Fruit fly (Drosophila melanogaster) whole organism, embryonic: Measurements from ENCODE around the gene CG15422.
A peak's percentile ranks its signal among the peaks of the same experiment; 100 is the strongest.

Experiments
- Atf3 ChIP-seq: fragments of 200-800 bp; sonication (Bioruptor generic); optimal IDR thresholded peaks from 3 replicates; lab custom pipeline; 2016; ENCODE audit warnings: missing biosample characterization, missing genetic modification characterization
- B-H1 ChIP-seq: fragments of 200-800 bp; sonication (Bioruptor generic); IDR thresholded peaks from 3 replicates; pipeline ENCODE4 v1.3.6; 2022; ENCODE audit warnings: missing biosample characterization, missing genetic modification characterization
- C15 ChIP-seq: fragments of 200-800 bp; sonication (Bioruptor generic); IDR thresholded peaks from 3 replicates; pipeline ENCODE4 v1.3.6; 2022; ENCODE audit warnings: missing biosample characterization, missing genetic modification characterization
- CG10274 ChIP-seq: fragments of 200-800 bp; sonication (Bioruptor generic); optimal IDR thresholded peaks from 3 replicates; lab custom pipeline; 2017; ENCODE audit warnings: missing biosample characterization, mild to moderate bottlenecking, missing genetic modification characterization
- CG10959 ChIP-seq: fragments of 200-800 bp; sonication (Bioruptor generic); IDR thresholded peaks from 2 replicates; pipeline ENCODE4 v1.3.6; 2022; ENCODE audit warnings: missing biosample characterization, missing genetic modification characterization
- CG11504 ChIP-seq: fragments of 200-800 bp; sonication (Bioruptor generic); optimal IDR thresholded peaks from 3 replicates; lab custom pipeline; 2019; ENCODE audit warnings: missing biosample characterization, mild to moderate bottlenecking, missing genetic modification characterization, moderate library complexity
- CG13287 ChIP-seq: fragments of 200-800 bp; sonication (Bioruptor generic); IDR thresholded peaks from 2 replicates; pipeline ENCODE4 v1.3.6; 2022; ENCODE audit warnings: missing biosample characterization, missing genetic modification characterization; ENCODE audit not compliant: partially characterized antibody
- CG14014 ChIP-seq: fragments of 200-800 bp; sonication (Bioruptor generic); IDR thresholded peaks from 2 replicates; pipeline ENCODE4 v1.3.6; 2022; ENCODE audit warnings: missing biosample characterization, missing genetic modification characterization
- CG14710 ChIP-seq: fragments of 200-800 bp; sonication (Bioruptor generic); optimal IDR thresholded peaks from 3 replicates; lab custom pipeline; 2019; ENCODE audit warnings: missing biosample characterization, mild to moderate bottlenecking, missing genetic modification characterization, moderate library complexity
- CG15011 ChIP-seq: fragments of 200-800 bp; sonication (Bioruptor generic); optimal IDR thresholded peaks from 3 replicates; lab custom pipeline; 2018; ENCODE audit warnings: missing biosample characterization, mild to moderate bottlenecking, missing genetic modification characterization
- CG15696 ChIP-seq: fragments of 200-800 bp; sonication (Bioruptor generic); optimal IDR thresholded peaks from 2 replicates; lab custom pipeline; 2019; ENCODE audit warnings: missing biosample characterization, mild to moderate bottlenecking, missing genetic modification characterization, moderate library complexity
- CG16815 ChIP-seq: fragments of 200-800 bp; sonication (Bioruptor generic); optimal IDR thresholded peaks from 3 replicates; lab custom pipeline; 2017; ENCODE audit warnings: missing biosample characterization, mild to moderate bottlenecking, missing genetic modification characterization
- CG18476 ChIP-seq: fragments of 200-800 bp; sonication (Bioruptor generic); optimal IDR thresholded peaks from 2 replicates; lab custom pipeline; 2016; ENCODE audit warnings: missing biosample characterization, mild to moderate bottlenecking, missing genetic modification characterization
- CG2116 ChIP-seq: fragments of 200-800 bp; sonication (Bioruptor generic); optimal IDR thresholded peaks from 3 replicates; lab custom pipeline; 2018; ENCODE audit warnings: missing biosample characterization, mild to moderate bottlenecking, missing genetic modification characterization
- CG3995 ChIP-seq: fragments of 200-800 bp; sonication (Bioruptor generic); optimal IDR thresholded peaks from 3 replicates; lab custom pipeline; 2016; ENCODE audit warnings: missing biosample characterization, missing genetic modification characterization
- CG5180 ChIP-seq: fragments of 200-800 bp; sonication (Bioruptor generic); optimal IDR thresholded peaks from 3 replicates; lab custom pipeline; 2017; ENCODE audit warnings: missing biosample characterization, missing genetic modification characterization, mild to moderate bottlenecking, moderate library complexity, missing genetic modification reagents
- CG6689 ChIP-seq: fragments of 200-800 bp; sonication (Bioruptor generic); IDR thresholded peaks from 2 replicates; pipeline ENCODE4 v1.3.6; 2022; ENCODE audit warnings: missing biosample characterization, missing genetic modification characterization
- CG7987 ChIP-seq: fragments of 200-800 bp; sonication (Bioruptor generic); optimal IDR thresholded peaks from 2 replicates; lab custom pipeline; 2018; ENCODE audit warnings: missing biosample characterization, mild to moderate bottlenecking, missing genetic modification characterization, moderate library complexity
- CoRest ChIP-seq: fragments of 200-800 bp; sonication (Bioruptor generic); optimal IDR thresholded peaks from 3 replicates; lab custom pipeline; 2018; ENCODE audit warnings: missing biosample characterization, mild to moderate bottlenecking, missing genetic modification characterization, moderate library complexity
- Dbx ChIP-seq: fragments of 200-800 bp; sonication (Bioruptor generic); IDR thresholded peaks from 3 replicates; pipeline ENCODE4 v1.3.6; 2022; ENCODE audit warnings: missing biosample characterization, missing genetic modification characterization
- Eip74EF ChIP-seq, 2 experiments: fragments of 200-800 bp in 1 of 2; fragments of >200 bp in 1 of 2; sonication (Bioruptor generic) in 1 of 2; optimal IDR thresholded peaks; 2 replicates each; lab custom pipeline; 2017 to 2019; ENCODE audit warnings: missing biosample characterization in 2 of 2, missing genetic modification characterization in 2 of 2, mild to moderate bottlenecking in 1 of 2, moderate library complexity in 1 of 2
- Lim3 ChIP-seq: fragments of 200-800 bp; sonication (Bioruptor generic); IDR thresholded peaks from 2 replicates; pipeline ENCODE4 v1.3.6; 2022; ENCODE audit warnings: missing biosample characterization, missing genetic modification characterization
- Meics ChIP-seq: fragments of 200-800 bp; sonication (Bioruptor generic); optimal IDR thresholded peaks from 2 replicates; lab custom pipeline; 2017; ENCODE audit warnings: missing biosample characterization, mild to moderate bottlenecking, missing genetic modification characterization
- Mes4 ChIP-seq: fragments of 200-800 bp; sonication (Bioruptor generic); optimal IDR thresholded peaks from 2 replicates; lab custom pipeline; 2016; ENCODE audit warnings: missing biosample characterization, missing genetic modification characterization
- Pdp1 ChIP-seq, 2 experiments: fragments of 200-800 bp; sonication (Bioruptor generic); optimal IDR thresholded peaks; 3 replicates each; lab custom pipeline; 2016; ENCODE audit warnings: missing biosample characterization in 2 of 2, missing genetic modification characterization in 2 of 2, mild to moderate bottlenecking in 1 of 2, moderate library complexity in 1 of 2
- Sry-δ ChIP-seq: fragments of 200-800 bp; sonication (Bioruptor generic); optimal IDR thresholded peaks from 2 replicates; lab custom pipeline; 2016; ENCODE audit warnings: missing biosample characterization, missing genetic modification characterization
- abd-A ChIP-seq: fragments of 200-800 bp; sonication (Bioruptor generic); optimal IDR thresholded peaks from 3 replicates; lab custom pipeline; 2019; ENCODE audit warnings: missing biosample characterization, mild to moderate bottlenecking, missing genetic modification characterization, moderate library complexity
- aop ChIP-seq: fragments of 200-800 bp; sonication (Bioruptor generic); IDR thresholded peaks from 2 replicates; pipeline ENCODE4 v1.3.6; 2022; ENCODE audit warnings: missing biosample characterization, missing genetic modification characterization
- ara ChIP-seq: fragments of 200-800 bp; sonication (Bioruptor generic); IDR thresholded peaks from 2 replicates; pipeline ENCODE4 v1.3.6; 2022; ENCODE audit warnings: missing biosample characterization, missing genetic modification characterization
- cg ChIP-seq: fragments of 200-800 bp; sonication (Bioruptor generic); optimal IDR thresholded peaks from 3 replicates; lab custom pipeline; 2019; ENCODE audit warnings: missing biosample characterization, mild to moderate bottlenecking, missing genetic modification characterization, moderate library complexity
- da ChIP-seq: fragments of 200-800 bp; sonication (Bioruptor generic); optimal IDR thresholded peaks from 2 replicates; lab custom pipeline; 2016; ENCODE audit warnings: missing biosample characterization, missing genetic modification characterization
- dimm ChIP-seq: fragments of 200-800 bp; sonication (Bioruptor generic); IDR thresholded peaks from 2 replicates; pipeline ENCODE4 v1.3.6; 2022; ENCODE audit warnings: missing biosample characterization, missing genetic modification characterization
- esg ChIP-seq: fragments of 200-800 bp; sonication (Bioruptor generic); conservative IDR thresholded peaks from 2 replicates; pipeline ENCODE4 v1.3.6; 2022; ENCODE audit warnings: missing biosample characterization, missing genetic modification characterization
- ewg ChIP-seq: fragments of 200-800 bp; sonication (Bioruptor generic); optimal IDR thresholded peaks from 3 replicates; lab custom pipeline; 2017; ENCODE audit warnings: mild to moderate bottlenecking, missing biosample characterization, missing genetic modification reagents, missing genetic modification characterization
- gcm2 ChIP-seq: fragments of 200-800 bp; sonication (Bioruptor generic); optimal IDR thresholded peaks from 2 replicates; lab custom pipeline; 2016; ENCODE audit warnings: missing biosample characterization, missing genetic modification characterization
- inv ChIP-seq: fragments of 200-800 bp; sonication (Bioruptor generic); IDR thresholded peaks from 2 replicates; pipeline ENCODE4 v1.3.6; 2022; ENCODE audit warnings: missing biosample characterization, missing genetic modification characterization; ENCODE audit not compliant: partially characterized antibody
- jumu ChIP-seq: fragments of 200-800 bp; sonication (Bioruptor generic); optimal IDR thresholded peaks from 3 replicates; lab custom pipeline; 2016; ENCODE audit warnings: missing biosample characterization, missing genetic modification characterization
- kay ChIP-seq: fragments of 200-800 bp; sonication (Bioruptor generic); optimal IDR thresholded peaks from 2 replicates; lab custom pipeline; 2016; ENCODE audit warnings: missing biosample characterization, missing genetic modification characterization
- ken ChIP-seq: fragments of 200-800 bp; sonication (Bioruptor generic); IDR thresholded peaks from 3 replicates; pipeline ENCODE4 v1.3.6; 2022; ENCODE audit warnings: missing biosample characterization, missing genetic modification characterization
- kni ChIP-seq: fragments of 200-800 bp; sonication (Bioruptor generic); optimal IDR thresholded peaks from 3 replicates; lab custom pipeline; 2017; ENCODE audit warnings: mild to moderate bottlenecking, missing biosample characterization, missing genetic modification reagents, missing genetic modification characterization
- lov ChIP-seq, 2 experiments: fragments of 200-800 bp in 1 of 2; fragments of >200 bp in 1 of 2; sonication (Bioruptor generic) in 1 of 2; IDR thresholded peaks in 1 of 2; optimal IDR thresholded peaks in 1 of 2; 2 replicates in 1 of 2; 3 replicates in 1 of 2; pipeline versions ENCODE4 v1.3.6 to Lab custom; 2017 to 2022; ENCODE audit warnings: missing biosample characterization in 1 of 2, missing genetic modification characterization in 1 of 2
- maf-S ChIP-seq: fragments of 200-800 bp; sonication (Bioruptor generic); optimal IDR thresholded peaks from 2 replicates; lab custom pipeline; 2016; ENCODE audit warnings: missing biosample characterization, missing genetic modification characterization
- nmo ChIP-seq: fragments of 200-800 bp; sonication (Bioruptor generic); optimal IDR thresholded peaks from 2 replicates; lab custom pipeline; 2018; ENCODE audit warnings: missing biosample characterization, mild to moderate bottlenecking, missing genetic modification characterization, moderate library complexity
- onecut ChIP-seq: fragments of 200-800 bp; sonication (Bioruptor generic); IDR thresholded peaks from 2 replicates; pipeline ENCODE4 v1.3.6; 2022; ENCODE audit warnings: missing biosample characterization, missing genetic modification characterization
- pita ChIP-seq: fragments of 200-800 bp; sonication (Bioruptor generic); optimal IDR thresholded peaks from 2 replicates; lab custom pipeline; 2017; ENCODE audit warnings: missing biosample characterization, mild to moderate bottlenecking, missing genetic modification characterization
- ro ChIP-seq: fragments of 200-800 bp; sonication (Bioruptor generic); IDR thresholded peaks from 2 replicates; pipeline ENCODE4 v1.3.6; 2022; ENCODE audit warnings: missing biosample characterization, missing genetic modification characterization
- sens ChIP-seq: fragments of 200-800 bp; sonication (Bioruptor generic); peaks from one replicate; lab custom pipeline; 2016; ENCODE audit warnings: missing biosample characterization, missing genetic modification characterization
- slbo ChIP-seq: fragments of 200-800 bp; sonication (Bioruptor generic); IDR thresholded peaks from 2 replicates; pipeline ENCODE4 v1.3.6; 2022; ENCODE audit warnings: missing biosample characterization, missing genetic modification characterization
- ssp ChIP-seq: fragments of 200-800 bp; sonication (Bioruptor generic); IDR thresholded peaks from 2 replicates; pipeline ENCODE4 v1.3.6; 2022; ENCODE audit warnings: missing biosample characterization, missing genetic modification characterization
- usp ChIP-seq: fragments of >200 bp; optimal IDR thresholded peaks from 2 replicates; lab custom pipeline; 2017; ENCODE audit warnings: missing biosample characterization, missing genetic modification characterization
- wek ChIP-seq: fragments of 200-800 bp; sonication (Bioruptor generic); optimal IDR thresholded peaks from 3 replicates; lab custom pipeline; 2018; ENCODE audit warnings: missing biosample characterization, mild to moderate bottlenecking, missing genetic modification characterization, moderate library complexity

Gene CG15422

DNA sequence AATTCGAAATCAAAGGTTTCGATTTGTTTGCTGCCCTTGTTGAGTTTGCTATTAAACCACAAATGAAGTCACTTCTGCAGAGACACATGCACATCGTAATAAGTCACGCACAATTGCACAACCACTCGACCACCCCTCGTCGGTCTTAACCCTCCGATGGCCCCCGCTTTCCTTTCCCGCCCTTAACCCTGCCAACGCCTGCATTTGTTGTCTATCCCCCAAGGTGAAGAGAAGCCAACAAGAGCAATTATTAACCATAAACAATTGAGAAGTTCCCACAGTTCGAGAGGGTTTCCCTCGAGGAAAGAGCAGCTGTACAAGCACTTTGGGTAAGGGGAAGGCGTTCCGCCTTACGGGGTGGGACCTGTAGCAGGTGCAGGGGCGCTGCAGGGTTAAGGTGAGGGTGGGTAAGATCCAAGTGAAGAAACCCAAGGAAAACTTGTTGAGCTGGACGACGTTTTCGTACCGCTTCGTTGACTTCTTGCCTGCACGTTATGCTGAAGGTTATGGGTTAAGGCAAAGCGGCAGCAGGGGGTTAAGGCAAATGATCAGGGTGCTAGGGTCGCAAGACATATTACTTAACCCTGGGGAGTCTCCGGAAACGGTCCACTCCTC lies 18.6 kb downstream of the CG15422 start:
- no peak for TF ChIP-seq da (GFP tag; lab: Kevin White, UChicago)
- no peak for TF ChIP-seq Dbx (GFP tag; lab: Robert Waterston, UW)
- peak; percentile 45 for TF ChIP-seq kni (GFP tag; lab: Kevin White, UChicago)
- TF ChIP-seq CG18476: no peak
- TF ChIP-seq ara: no peak
- no peak for TF ChIP-seq lov (optimal IDR thresholded peaks at IDR 0.05; lab: Kevin White, UChicago)
- TF ChIP-seq lov (GFP tag; IDR thresholded peaks at IDR 0.05; lab: Robert Waterston, UW): no peak
- TF ChIP-seq CG10274: no peak
- TF ChIP-seq CG3995: no peak
- no peak for TF ChIP-seq CG15696 (tag; lab: Kevin White, UChicago)
- no peak for TF ChIP-seq pita (GFP tag; lab: Kevin White, UChicago)
- TF ChIP-seq maf-S (GFP tag; lab: Kevin White, UChicago): no peak
- TF ChIP-seq CG14710: no peak
- no peak for TF ChIP-seq Atf3 (GFP tag; lab: Kevin White, UChicago)
- TF ChIP-seq Sry-δ: no peak
- TF ChIP-seq ken (GFP tag; lab: Robert Waterston, UW): no peak
- TF ChIP-seq sens: peak; percentile 69
- TF ChIP-seq CG13287 (GFP tag; lab: Robert Waterston, UW): no peak
- peak; percentile 32; the same call in 1 of the 2 replicates for TF ChIP-seq CG10959 (GFP tag; lab: Robert Waterston, UW)
- TF ChIP-seq Meics: no peak
- TF ChIP-seq aop (GFP tag; lab: Robert Waterston, UW): no peak
- no peak for TF ChIP-seq CG15011
- TF ChIP-seq B-H1 (GFP tag; lab: Robert Waterston, UW): no peak
- TF ChIP-seq onecut (GFP tag; lab: Robert Waterston, UW): no peak
- TF ChIP-seq CG7987 (GFP tag; lab: Kevin White, UChicago): no peak
- no peak for TF ChIP-seq gcm2 (GFP tag; lab: Kevin White, UChicago)
- TF ChIP-seq ssp (GFP tag; lab: Robert Waterston, UW): no peak
- TF ChIP-seq CG5180 (GFP tag; lab: Kevin White, UChicago): no peak
- no peak for TF ChIP-seq Pdp1 (GFP tag; optimal IDR thresholded peaks at IDR 0.05; lab: Kevin White, UChicago)
- TF ChIP-seq kay: no peak
- no peak for TF ChIP-seq CoRest (tag; lab: Kevin White, UChicago)
- no peak for TF ChIP-seq Mes4
- TF ChIP-seq cg: no peak
- no peak for TF ChIP-seq CG16815 (GFP tag; lab: Kevin White, UChicago)
- peak; percentile 38 for TF ChIP-seq abd-A (tag; lab: Kevin White, UChicago)
- TF ChIP-seq ewg (GFP tag; lab: Kevin White, UChicago): no peak
- TF ChIP-seq Eip74EF (GFP tag; optimal IDR thresholded peaks at IDR 0.05; lab: Kevin White, UChicago): no peak
- no peak for TF ChIP-seq slbo (GFP tag; lab: Robert Waterston, UW)
- no peak for TF ChIP-seq dimm
- no peak for TF ChIP-seq CG2116
- TF ChIP-seq nmo (GFP tag; lab: Kevin White, UChicago): no peak
- TF ChIP-seq CG14014 (GFP tag; lab: Robert Waterston, UW): no peak
- no peak for TF ChIP-seq esg
- no peak for TF ChIP-seq wek (GFP tag; lab: Kevin White, UChicago)
- no peak for TF ChIP-seq Lim3 (GFP tag; lab: Robert Waterston, UW)
- no peak for TF ChIP-seq C15 (GFP tag; lab: Robert Waterston, UW)
- TF ChIP-seq ro (GFP tag; lab: Robert Waterston, UW): no peak
- TF ChIP-seq jumu: no peak
- no peak for TF ChIP-seq inv
- TF ChIP-seq CG6689 (GFP tag; lab: Robert Waterston, UW): no peak
- no peak for TF ChIP-seq usp
- TF ChIP-seq CG11504 (tag; lab: Kevin White, UChicago): no peak
